Worm (Caenorhabditis elegans): ENCODE results near the gene sfxn-1.4.

ce11 chrII:11723904-11724303 lies 42.9 kb upstream of the sfxn-1.4 start, which contains the start of gene ldh-1:
- TF ChIP-seq ama-1 (optimal IDR thresholded peaks at IDR 0.05): no peak
- TF ChIP-seq ama-1 (GFP tag; optimal IDR thresholded peaks at IDR 0.05): no peak
- no peak for TF ChIP-seq rcor-1 (GFP tag; IDR thresholded peaks at IDR 0.05)

Data from whole organism, young adult.